Worm (Caenorhabditis elegans) whole organism, L1 larva: Measurements from ENCODE around the gene fip-5.

Source experiments
- ama-1 ChIP-seq: fragments of 150-350 bp; optimal IDR thresholded peaks from 2 replicates; lab custom pipeline; 2014
- egl-27 ChIP-seq, 2 experiments: fragments of 150-350 bp in 1 of 2; sonication (generic microtip); optimal IDR thresholded peaks; 3 replicates each; lab custom pipeline; 2017 to 2018; ENCODE audit warnings: missing biosample characterization in 2 of 2, missing genetic modification characterization in 2 of 2, missing genetic modification reagents in 2 of 2
- swsn-7 ChIP-seq: sonication (generic microtip); optimal IDR thresholded peaks from 2 replicates; lab custom pipeline; 2016; ENCODE audit warnings: missing genetic modification characterization, missing compliant biosample characterization

ce11 chrX:10338761-10339160 is 36.2 kb downstream of the fip-5 start:
- TF ChIP-seq ama-1 (no peak), swsn-7 (tag; lab: Kevin White, UChicago) (no peak), egl-27 (tag; optimal IDR thresholded peaks at IDR 0.05; lab: Kevin White, UChicago) (no peak)
